Worm (Caenorhabditis elegans) whole organism, L4/young adult: ENCODE data around the gene fbxc-53.

ENCODE experiments used
- dao-5 ChIP-seq: sonication (generic microtip); optimal IDR thresholded peaks from 2 replicates; lab custom pipeline; 2016; ENCODE audit warnings: missing genotype, missing genetic modification characterization, moderate library complexity, missing compliant biosample characterization
- him-1 ChIP-seq: sonication (generic microtip); optimal IDR thresholded peaks from 2 replicates; lab custom pipeline; 2016; ENCODE audit warnings: missing genotype, missing genetic modification reagents, missing genetic modification characterization, missing compliant biosample characterization

ce11 chrII:3678978-3679377, 32.1 kb upstream of the fbxc-53 start:
- TF ChIP-seq him-1 (tag; lab: Kevin White, UChicago) (no peak), dao-5 (tag; lab: Kevin White, UChicago) (no peak)
